Worm (Caenorhabditis elegans) whole organism, young adult: ENCODE results near the gene W10D9.1.

ENCODE experiments used
- B0261.1 ChIP-seq: sonication (generic microtip); optimal IDR thresholded peaks from 2 replicates; lab custom pipeline; 2016; ENCODE audit warnings: mild to moderate bottlenecking, missing genetic modification characterization, moderate library complexity, missing compliant biosample characterization
- B0336.3 ChIP-seq: fragments of 200-800 bp; sonication (Bioruptor generic); IDR thresholded peaks from 2 replicates; pipeline ENCODE4 v1.3.6; 2022; ENCODE audit warnings: missing genetic modification characterization, missing compliant biosample characterization
- C17E4.6 ChIP-seq: fragments of 200-800 bp; sonication (Bioruptor generic); IDR thresholded peaks from 2 replicates; pipeline ENCODE4 v1.3.6; 2022; ENCODE audit warnings: missing genetic modification reagents, missing genetic modification characterization, missing compliant biosample characterization
- D2030.7 ChIP-seq: fragments of 200-800 bp; sonication (Bioruptor generic); IDR thresholded peaks from 2 replicates; pipeline ENCODE4 v1.3.6; 2022; ENCODE audit warnings: missing genetic modification reagents, missing genetic modification characterization, missing compliant biosample characterization
- F23B12.7 ChIP-seq: sonication (generic microtip); optimal IDR thresholded peaks from 2 replicates; lab custom pipeline; 2017; ENCODE audit warnings: missing genetic modification characterization, mild to moderate bottlenecking, missing compliant biosample characterization, antibody characterized with exemption, moderate library complexity; ENCODE audit not compliant: insufficient read depth
- F39B2.1 ChIP-seq: fragments of 200-800 bp; sonication (Bioruptor generic); IDR thresholded peaks from 2 replicates; pipeline ENCODE4 v1.3.6; 2022; ENCODE audit warnings: missing genetic modification reagents, missing genetic modification characterization, missing compliant biosample characterization
- F57A8.1 ChIP-seq: fragments of 200-800 bp; sonication (Bioruptor generic); optimal IDR thresholded peaks from 2 replicates; lab custom pipeline; 2018; ENCODE audit warnings: mild to moderate bottlenecking, missing genetic modification characterization, moderate library complexity, missing compliant biosample characterization
- T07F8.4 ChIP-seq: sonication (generic microtip); optimal IDR thresholded peaks from 2 replicates; lab custom pipeline; 2016; ENCODE audit warnings: mild to moderate bottlenecking, missing genetic modification characterization, moderate library complexity, missing compliant biosample characterization
- Y67H2A.10 ChIP-seq: fragments of 200-800 bp; sonication (Bioruptor generic); conservative IDR thresholded peaks from 2 replicates; pipeline ENCODE4 v1.3.6; 2022; ENCODE audit warnings: missing genetic modification reagents, missing genetic modification characterization, missing compliant biosample characterization
- ZK185.1 ChIP-seq: sonication (generic microtip); optimal IDR thresholded peaks from 2 replicates; lab custom pipeline; 2016; ENCODE audit warnings: mild to moderate bottlenecking, missing genetic modification characterization, missing compliant biosample characterization; ENCODE audit not compliant: poor library complexity, severe bottlenecking
- athp-1 ChIP-seq: sonication (generic microtip); optimal IDR thresholded peaks from 2 replicates; lab custom pipeline; 2017; ENCODE audit warnings: mild to moderate bottlenecking, missing genetic modification characterization, missing compliant biosample characterization
- bed-1 ChIP-seq: fragments of 200-800 bp; sonication (Bioruptor generic); IDR thresholded peaks from 2 replicates; pipeline ENCODE4 v1.3.6; 2022; ENCODE audit warnings: missing genetic modification reagents, missing genetic modification characterization, missing compliant biosample characterization
- ceh-100 ChIP-seq: fragments of 200-800 bp; sonication (Bioruptor generic); IDR thresholded peaks from 2 replicates; pipeline ENCODE4 v1.3.6; 2022; ENCODE audit warnings: missing genetic modification reagents, missing genetic modification characterization, missing compliant biosample characterization
- ceh-27 ChIP-seq: fragments of 200-800 bp; sonication (Bioruptor generic); optimal IDR thresholded peaks from 2 replicates; lab custom pipeline; 2018; ENCODE audit warnings: mild to moderate bottlenecking, missing genetic modification characterization, moderate library complexity, missing compliant biosample characterization
- dpl-1 ChIP-seq: fragments of 150-350 bp; optimal IDR thresholded peaks from 2 replicates; lab custom pipeline; 2014; ENCODE audit warnings: missing biosample characterization, missing genetic modification reagents, missing genetic modification characterization
- efl-1 ChIP-seq: fragments of 150-350 bp; optimal IDR thresholded peaks from 2 replicates; lab custom pipeline; 2014; ENCODE audit warnings: missing biosample characterization, missing genetic modification reagents, missing genetic modification characterization
- egl-18 ChIP-seq: fragments of 200-800 bp; sonication (Bioruptor generic); IDR thresholded peaks from 2 replicates; pipeline ENCODE4 v1.3.6; 2022; ENCODE audit warnings: missing genetic modification reagents, missing genetic modification characterization, missing compliant biosample characterization
- ets-4 ChIP-seq: fragments of 200-800 bp; sonication (Bioruptor generic); optimal IDR thresholded peaks from 2 replicates; lab custom pipeline; 2018; ENCODE audit warnings: mild to moderate bottlenecking, missing genetic modification characterization, missing compliant biosample characterization
- fkh-3 ChIP-seq: sonication (generic microtip); optimal IDR thresholded peaks from 2 replicates; lab custom pipeline; 2016; ENCODE audit warnings: mild to moderate bottlenecking, missing genetic modification characterization, missing compliant biosample characterization
- gei-17 ChIP-seq: fragments of 200-800 bp; sonication (Bioruptor generic); optimal IDR thresholded peaks from 2 replicates; lab custom pipeline; 2018; ENCODE audit warnings: mild to moderate bottlenecking, missing genetic modification characterization, missing compliant biosample characterization
- him-1 ChIP-seq: sonication (generic microtip); optimal IDR thresholded peaks from 2 replicates; lab custom pipeline; 2016; ENCODE audit warnings: missing genotype, missing genetic modification reagents, missing genetic modification characterization, missing compliant biosample characterization
- hmg-1.2 ChIP-seq: fragments of 200-800 bp; sonication (Bioruptor generic); IDR thresholded peaks from 2 replicates; pipeline ENCODE4 v1.3.6; 2022; ENCODE audit warnings: missing genetic modification reagents, missing genetic modification characterization, missing compliant biosample characterization
- hmg-20 ChIP-seq: fragments of 200-800 bp; sonication (Bioruptor generic); IDR thresholded peaks from 2 replicates; pipeline ENCODE4 v1.3.6; 2022; ENCODE audit warnings: missing genetic modification reagents, missing genetic modification characterization, missing compliant biosample characterization
- hrde-1 ChIP-seq: sonication (generic microtip); optimal IDR thresholded peaks from 2 replicates; lab custom pipeline; 2016; ENCODE audit warnings: missing genetic modification characterization, mild to moderate bottlenecking, missing compliant biosample characterization, moderate library complexity, missing genotype, missing genetic modification reagents, borderline replicate concordance
- madf-6 ChIP-seq: fragments of 200-800 bp; sonication (Bioruptor generic); IDR thresholded peaks from 2 replicates; pipeline ENCODE4 v1.3.6; 2022; ENCODE audit warnings: missing genetic modification reagents, missing genetic modification characterization, missing compliant biosample characterization
- mel-28 ChIP-seq: sonication (generic microtip); optimal IDR thresholded peaks from 2 replicates; lab custom pipeline; 2016; ENCODE audit warnings: borderline replicate concordance, mild to moderate bottlenecking, missing genetic modification characterization, missing compliant biosample characterization
- nfya-2 ChIP-seq: fragments of 200-800 bp; sonication (Bioruptor generic); IDR thresholded peaks from 2 replicates; pipeline ENCODE4 v1.3.6; 2022; ENCODE audit warnings: missing genetic modification reagents, missing genetic modification characterization, missing compliant biosample characterization
- nhr-179 ChIP-seq: sonication (generic microtip); optimal IDR thresholded peaks from 2 replicates; lab custom pipeline; 2016; ENCODE audit warnings: mild to moderate bottlenecking, missing genetic modification characterization, missing compliant biosample characterization
- rcor-1 ChIP-seq: fragments of 200-800 bp; sonication (Bioruptor generic); IDR thresholded peaks from 2 replicates; pipeline ENCODE4 v1.3.6; 2022; ENCODE audit warnings: missing genetic modification reagents, missing genetic modification characterization, missing compliant biosample characterization
- sea-2 ChIP-seq: fragments of 200-800 bp; sonication (Bioruptor generic); IDR thresholded peaks from 2 replicates; pipeline ENCODE4 v1.3.6; 2022; ENCODE audit warnings: missing genetic modification characterization, missing compliant biosample characterization
- snpc-3.4 ChIP-seq: sonication (generic microtip); optimal IDR thresholded peaks from 2 replicates; lab custom pipeline; 2017; ENCODE audit warnings: missing genetic modification characterization, mild to moderate bottlenecking, missing compliant biosample characterization, antibody characterized with exemption, moderate library complexity, missing genotype, missing genetic modification reagents
- unc-130 ChIP-seq: sonication (generic microtip); optimal IDR thresholded peaks from 2 replicates; lab custom pipeline; 2016; ENCODE audit warnings: missing genetic modification reagents, missing genetic modification characterization, missing compliant biosample characterization
- unc-62 ChIP-seq: fragments of 150-350 bp; optimal IDR thresholded peaks from 2 replicates; lab custom pipeline; 2014; ENCODE audit warnings: missing biosample characterization, missing genetic modification reagents, missing genetic modification characterization
- zfh-2 ChIP-seq: fragments of 200-800 bp; sonication (Bioruptor generic); conservative IDR thresholded peaks from 2 replicates; pipeline ENCODE4 v1.3.6; 2022; ENCODE audit warnings: missing genetic modification reagents, missing genetic modification characterization, missing compliant biosample characterization
- ztf-18 ChIP-seq: sonication (generic microtip); optimal IDR thresholded peaks from 2 replicates; lab custom pipeline; 2016; ENCODE audit warnings: missing genotype, mild to moderate bottlenecking, missing genetic modification characterization, missing compliant biosample characterization
- ztf-28 ChIP-seq: fragments of 200-800 bp; sonication (Bioruptor generic); IDR thresholded peaks from 2 replicates; pipeline ENCODE4 v1.3.6; 2022; ENCODE audit warnings: missing genetic modification reagents, missing genetic modification characterization, missing compliant biosample characterization

W10D9.1 gene

DNA sequence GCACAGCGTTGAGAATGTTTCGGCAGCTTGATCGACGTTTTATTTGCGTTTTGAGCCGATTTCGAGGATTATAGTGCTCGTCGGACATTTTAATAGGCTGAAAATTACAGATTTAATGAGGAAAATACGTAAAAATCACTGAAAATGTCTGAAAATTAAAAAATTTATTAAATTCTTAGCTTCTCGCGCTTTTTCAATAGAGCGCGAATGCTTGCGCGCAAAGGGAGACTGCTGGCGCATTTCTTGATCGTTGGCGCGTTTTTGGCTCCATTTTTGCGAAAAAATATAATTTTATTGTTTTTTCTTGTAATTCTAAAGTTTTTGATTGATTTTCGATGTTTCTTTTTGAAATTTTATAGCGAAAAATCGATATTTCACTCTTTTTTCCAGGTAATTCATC lies 43.9 kb upstream of the W10D9.1 start, which contains the start of the genes dnsn-1 and C24H12.4 (continued):
- no peak for TF ChIP-seq unc-62 (GFP tag; lab: Kevin White, UChicago)
- no peak for TF ChIP-seq nfya-2
- no peak for TF ChIP-seq F39B2.1 (GFP tag; lab: Robert Waterston, UW)
- TF ChIP-seq fkh-3 (tag; lab: Kevin White, UChicago) = no peak
- peak; percentile 67 for TF ChIP-seq gei-17 (GFP tag; lab: Kevin White, UChicago)
- peak; percentile 89 for TF ChIP-seq rcor-1 (GFP tag; lab: Robert Waterston, UW)
- peak; percentile 87 for TF ChIP-seq ZK185.1 (tag; lab: Kevin White, UChicago)
- peak; percentile 77 for TF ChIP-seq snpc-3.4 (tag; lab: Kevin White, UChicago)
- peak; percentile 70 for TF ChIP-seq dpl-1 (GFP tag; lab: Kevin White, UChicago)
- TF ChIP-seq B0336.3 (GFP tag; lab: Robert Waterston, UW) = peak; percentile 88
- TF ChIP-seq F57A8.1 = no peak
- no peak for TF ChIP-seq hrde-1 (tag; lab: Kevin White, UChicago)
- TF ChIP-seq zfh-2 = 0 out of 2 replicates have a peak, but pooled peaks have one; percentile 28
- TF ChIP-seq egl-18 (GFP tag; lab: Robert Waterston, UW) = no peak
- peak; percentile 31 for TF ChIP-seq athp-1
- peak; percentile 72 for TF ChIP-seq D2030.7
- no peak for TF ChIP-seq ztf-28 (GFP tag; lab: Robert Waterston, UW)
- no peak for TF ChIP-seq unc-130 (GFP tag; lab: Kevin White, UChicago)
- no peak for TF ChIP-seq nhr-179 (tag; lab: Kevin White, UChicago)
- TF ChIP-seq T07F8.4 (tag; lab: Kevin White, UChicago) = no peak
- peak; percentile 31 for TF ChIP-seq F23B12.7 (tag; lab: Kevin White, UChicago)
- TF ChIP-seq ceh-27 = no peak
- no peak for TF ChIP-seq ets-4 (GFP tag; lab: Kevin White, UChicago)
- TF ChIP-seq B0261.1 = no peak
- no peak for TF ChIP-seq bed-1 (GFP tag; lab: Robert Waterston, UW)
- TF ChIP-seq hmg-20 (GFP tag; lab: Robert Waterston, UW) = peak; percentile 58; the same call in 1 of the 2 replicates
- TF ChIP-seq mel-28 (tag; lab: Kevin White, UChicago) = no peak

DNA sequence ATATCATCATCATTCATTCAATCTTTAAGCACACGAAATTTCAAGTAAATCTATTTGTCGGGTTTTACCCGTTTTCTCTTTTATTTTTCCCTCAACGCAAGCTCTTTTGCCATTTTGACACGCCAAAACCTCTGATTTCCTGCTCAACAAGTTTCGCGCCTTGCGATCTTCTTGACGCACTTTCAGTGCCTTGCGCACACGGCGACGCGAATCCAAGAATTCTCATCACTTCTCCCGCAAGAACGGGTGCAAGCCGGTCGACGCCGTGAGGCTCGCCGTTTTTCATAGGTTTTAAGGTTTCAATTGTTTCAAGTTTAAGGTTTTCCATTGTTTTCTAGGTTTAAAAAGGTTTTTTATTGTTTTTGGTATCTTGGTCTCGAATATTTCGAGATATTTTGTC lies 37.9 kb upstream of the W10D9.1 start:
- peak; percentile 87 for TF ChIP-seq ztf-18 (tag; lab: Kevin White, UChicago)
- TF ChIP-seq him-1 = peak; percentile 56
- 0 out of 2 replicates have a peak, but pooled peaks have one; percentile 47 for TF ChIP-seq madf-6 (GFP tag; lab: Robert Waterston, UW)
- TF ChIP-seq, all 124 proteins: peak for 3; not testable (repeated sequence) for 121

DNA sequence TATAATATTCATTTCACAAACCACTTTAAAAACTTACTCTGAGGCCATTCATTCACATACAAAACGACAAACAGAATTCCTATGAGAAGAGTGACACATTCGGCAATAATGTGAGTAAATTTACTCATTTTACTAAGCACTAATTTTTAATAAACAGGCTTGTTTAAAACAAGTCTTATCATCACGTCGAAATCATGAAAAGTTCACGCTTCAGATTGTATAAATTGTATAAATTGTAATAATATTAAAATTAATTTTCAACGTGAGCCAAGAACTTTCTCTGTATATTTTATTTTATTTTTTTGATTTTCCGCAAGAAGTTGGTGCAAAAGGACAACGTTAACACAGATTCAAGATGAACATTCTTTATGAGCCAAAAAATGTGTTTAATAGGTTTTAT lies 36.0 kb upstream of the W10D9.1 start, which contains the start of gene C24H12.6:
TSS of gene C24H12.6 (minus strand) at position 101 of the 400 bp plus-strand sequence.
- TF ChIP-seq Y67H2A.10 (GFP tag; lab: Robert Waterston, UW) (no peak), hmg-1.2 (GFP tag; lab: Robert Waterston, UW) (no peak), ZK185.1 (tag; lab: Kevin White, UChicago) (no peak), sea-2 (GFP tag; lab: Robert Waterston, UW) (no peak), ceh-100 (no peak), C17E4.6 (GFP tag; lab: Robert Waterston, UW) (no peak), F39B2.1 (GFP tag; lab: Robert Waterston, UW) (no peak), rcor-1 (GFP tag; lab: Robert Waterston, UW) (no peak), efl-1 (no peak)
